Fruit fly (Drosophila melanogaster) whole organism, embryonic: ENCODE results near the gene Cad99C.

Experiments
- CG10543 ChIP-seq: fragments of 200-800 bp; sonication (Bioruptor generic); optimal IDR thresholded peaks from 3 replicates; lab custom pipeline; 2017; ENCODE audit warnings: missing biosample characterization, mild to moderate bottlenecking, missing genetic modification characterization, moderate library complexity
- CG11398 ChIP-seq: fragments of 200-800 bp; sonication (Bioruptor generic); optimal IDR thresholded peaks from 2 replicates; lab custom pipeline; 2016; ENCODE audit warnings: missing biosample characterization, missing genetic modification characterization
- CG12071 ChIP-seq: fragments of 200-800 bp; sonication (Bioruptor generic); optimal IDR thresholded peaks from 3 replicates; lab custom pipeline; 2018; ENCODE audit warnings: missing biosample characterization, mild to moderate bottlenecking, missing genetic modification characterization
- CG12299 ChIP-seq: fragments of 200-800 bp; sonication (Bioruptor generic); optimal IDR thresholded peaks from 2 replicates; lab custom pipeline; 2018; ENCODE audit warnings: missing biosample characterization, mild to moderate bottlenecking, missing genetic modification characterization
- CG12769 ChIP-seq: fragments of 200-800 bp; sonication (Bioruptor generic); optimal IDR thresholded peaks from 2 replicates; lab custom pipeline; 2019; ENCODE audit warnings: missing biosample characterization, mild to moderate bottlenecking, missing genetic modification characterization, moderate library complexity
- CG12942 ChIP-seq: fragments of 200-800 bp; sonication (Bioruptor generic); optimal IDR thresholded peaks from 3 replicates; lab custom pipeline; 2016; ENCODE audit warnings: missing biosample characterization, missing genetic modification characterization
- CG15696 ChIP-seq: fragments of 200-800 bp; sonication (Bioruptor generic); optimal IDR thresholded peaks from 2 replicates; lab custom pipeline; 2019; ENCODE audit warnings: missing biosample characterization, mild to moderate bottlenecking, missing genetic modification characterization, moderate library complexity
- CG17385 ChIP-seq: fragments of 200-800 bp; sonication (Bioruptor generic); optimal IDR thresholded peaks from 3 replicates; lab custom pipeline; 2018; ENCODE audit warnings: missing biosample characterization, mild to moderate bottlenecking, missing genetic modification characterization
- CG2678 ChIP-seq: fragments of 200-800 bp; sonication (Bioruptor generic); optimal IDR thresholded peaks from 3 replicates; lab custom pipeline; 2019; ENCODE audit warnings: missing biosample characterization, mild to moderate bottlenecking, missing genetic modification characterization, moderate library complexity
- CG31224 ChIP-seq: fragments of 200-800 bp; sonication (Bioruptor generic); IDR thresholded peaks from 2 replicates; pipeline ENCODE4 v1.3.6; 2022; ENCODE audit warnings: missing biosample characterization, missing genetic modification characterization
- CG31441 ChIP-seq: fragments of 200-800 bp; sonication (Bioruptor generic); IDR thresholded peaks from 2 replicates; pipeline ENCODE4 v1.3.6; 2022; ENCODE audit warnings: missing biosample characterization, missing genetic modification characterization
- CG34422 ChIP-seq: fragments of 200-800 bp; sonication (Bioruptor generic); IDR thresholded peaks from 3 replicates; pipeline ENCODE4 v1.3.6; 2022; ENCODE audit warnings: missing biosample characterization, missing genetic modification characterization
- CG42726 ChIP-seq: fragments of 200-800 bp; sonication (Bioruptor generic); IDR thresholded peaks from 2 replicates; pipeline ENCODE4 v1.3.6; 2022; ENCODE audit warnings: missing biosample characterization, missing genetic modification characterization; ENCODE audit not compliant: partially characterized antibody
- CG7987 ChIP-seq: fragments of 200-800 bp; sonication (Bioruptor generic); optimal IDR thresholded peaks from 2 replicates; lab custom pipeline; 2018; ENCODE audit warnings: missing biosample characterization, mild to moderate bottlenecking, missing genetic modification characterization, moderate library complexity
- CG8290 ChIP-seq, 3 experiments: fragments of 200-800 bp; sonication (Bioruptor generic); optimal IDR thresholded peaks; 2 replicates each; lab custom pipeline; 2016 to 2019; ENCODE audit warnings: missing biosample characterization in 3 of 3, missing genetic modification characterization in 3 of 3, mild to moderate bottlenecking in 2 of 3, moderate library complexity in 1 of 3
- CG8388 ChIP-seq: fragments of 200-800 bp; sonication (Bioruptor generic); optimal IDR thresholded peaks from 2 replicates; lab custom pipeline; 2019; ENCODE audit warnings: missing biosample characterization, mild to moderate bottlenecking, missing genetic modification characterization, moderate library complexity
- CG9876 ChIP-seq: fragments of 200-800 bp; sonication (Bioruptor generic); optimal IDR thresholded peaks from 2 replicates; lab custom pipeline; 2016; ENCODE audit warnings: missing biosample characterization, missing genetic modification characterization
- CG9932 ChIP-seq: fragments of 200-800 bp; sonication (Bioruptor generic); IDR thresholded peaks from 2 replicates; pipeline ENCODE4 v1.3.6; 2022; ENCODE audit warnings: missing biosample characterization, missing genetic modification characterization
- CrebB ChIP-seq: fragments of 200-800 bp; sonication (Bioruptor generic); optimal IDR thresholded peaks from 3 replicates; lab custom pipeline; 2018; ENCODE audit warnings: missing biosample characterization, mild to moderate bottlenecking, missing genetic modification characterization
- Dll ChIP-seq: fragments of 200-800 bp; sonication (Bioruptor generic); IDR thresholded peaks from 4 replicates; pipeline ENCODE4 v1.3.6; 2022; ENCODE audit warnings: missing biosample characterization, missing genetic modification characterization; ENCODE audit not compliant: partially characterized antibody
- Doc2 ChIP-seq: fragments of 200-800 bp; sonication (Bioruptor generic); IDR thresholded peaks from 2 replicates; pipeline ENCODE4 v1.3.6; 2022; ENCODE audit warnings: missing biosample characterization, missing genetic modification characterization
- Drgx ChIP-seq: fragments of 200-800 bp; sonication (Bioruptor generic); IDR thresholded peaks from 2 replicates; pipeline ENCODE4 v1.3.6; 2022; ENCODE audit warnings: missing biosample characterization, missing genetic modification characterization
- Ets97D ChIP-seq: fragments of 200-800 bp; sonication (Bioruptor generic); optimal IDR thresholded peaks from 3 replicates; lab custom pipeline; 2016; ENCODE audit warnings: missing biosample characterization, missing genetic modification characterization
- Hey ChIP-seq: fragments of 200-800 bp; sonication (Bioruptor generic); optimal IDR thresholded peaks from 3 replicates; lab custom pipeline; 2018; ENCODE audit warnings: missing biosample characterization, mild to moderate bottlenecking, missing genetic modification characterization
- HmgD ChIP-seq: fragments of 200-800 bp; sonication (Bioruptor generic); optimal IDR thresholded peaks from 3 replicates; lab custom pipeline; 2016; ENCODE audit warnings: missing biosample characterization, missing genetic modification characterization
- Hr78 ChIP-seq, 2 experiments: fragments of 200-800 bp in 1 of 2; fragments of >200 bp in 1 of 2; sonication (Bioruptor generic) in 1 of 2; optimal IDR thresholded peaks; 2 replicates each; lab custom pipeline; 2017 to 2019; ENCODE audit warnings: missing biosample characterization in 2 of 2, missing genetic modification characterization in 2 of 2, mild to moderate bottlenecking in 1 of 2, moderate library complexity in 1 of 2
- Mrtf ChIP-seq: fragments of 200-800 bp; sonication (Bioruptor generic); IDR thresholded peaks from 3 replicates; pipeline ENCODE4 v1.3.6; 2022; ENCODE audit warnings: missing biosample characterization, missing genetic modification characterization
- NFAT ChIP-seq: fragments of 200-800 bp; sonication (Bioruptor generic); IDR thresholded peaks from 2 replicates; pipeline ENCODE4 v1.3.6; 2022; ENCODE audit warnings: missing biosample characterization, missing genetic modification characterization
- Rfx ChIP-seq: fragments of 200-800 bp; sonication (Bioruptor generic); IDR thresholded peaks from 2 replicates; pipeline ENCODE4 v1.3.6; 2022; ENCODE audit warnings: missing biosample characterization, missing genetic modification characterization
- Side ChIP-seq: fragments of 200-800 bp; sonication (Bioruptor generic); optimal IDR thresholded peaks from 2 replicates; lab custom pipeline; 2016; ENCODE audit warnings: missing biosample characterization, missing genetic modification characterization
- Stat92E ChIP-seq, 3 experiments: fragments of >200 bp in 2 of 3; fragments of 200-800 bp in 1 of 3; sonication (Bioruptor generic) in 1 of 3; optimal IDR thresholded peaks; 2 replicates each; lab custom pipeline; 2017 to 2019; ENCODE audit warnings: missing biosample characterization in 3 of 3, missing genetic modification characterization in 3 of 3, mild to moderate bottlenecking in 1 of 3, moderate library complexity in 1 of 3
- al ChIP-seq: fragments of 200-800 bp; sonication (Bioruptor generic); IDR thresholded peaks from 2 replicates; pipeline ENCODE4 v1.3.6; 2022; ENCODE audit warnings: missing biosample characterization, missing genetic modification characterization
- cg ChIP-seq: fragments of 200-800 bp; sonication (Bioruptor generic); optimal IDR thresholded peaks from 3 replicates; lab custom pipeline; 2019; ENCODE audit warnings: missing biosample characterization, mild to moderate bottlenecking, missing genetic modification characterization, moderate library complexity
- dmrt99B ChIP-seq: fragments of 200-800 bp; sonication (Bioruptor generic); optimal IDR thresholded peaks from 2 replicates; lab custom pipeline; 2018; ENCODE audit warnings: missing biosample characterization, mild to moderate bottlenecking, missing genetic modification characterization, moderate library complexity
- her ChIP-seq: fragments of 200-800 bp; sonication (Bioruptor generic); optimal IDR thresholded peaks from 2 replicates; lab custom pipeline; 2016; ENCODE audit warnings: missing biosample characterization, missing genetic modification characterization
- kah ChIP-seq: fragments of 200-800 bp; sonication (Bioruptor generic); optimal IDR thresholded peaks from 2 replicates; lab custom pipeline; 2018; ENCODE audit warnings: missing biosample characterization, mild to moderate bottlenecking, missing genetic modification characterization
- mirr ChIP-seq: fragments of 200-800 bp; sonication (Bioruptor generic); optimal IDR thresholded peaks from 3 replicates; lab custom pipeline; 2018; ENCODE audit warnings: missing biosample characterization, mild to moderate bottlenecking, missing genetic modification characterization
- odd ChIP-seq: fragments of 200-800 bp; sonication (Bioruptor generic); optimal IDR thresholded peaks from 2 replicates; lab custom pipeline; 2017; ENCODE audit warnings: missing biosample characterization, mild to moderate bottlenecking, missing genetic modification characterization
- pb ChIP-seq: fragments of 200-800 bp; sonication (Bioruptor generic); optimal IDR thresholded peaks from 3 replicates; lab custom pipeline; 2016; ENCODE audit warnings: missing biosample characterization, missing genetic modification characterization
- ranshi ChIP-seq: fragments of 200-800 bp; sonication (Bioruptor generic); IDR thresholded peaks from 2 replicates; pipeline ENCODE4 v1.3.6; 2022; ENCODE audit warnings: missing biosample characterization, missing genetic modification characterization
- sc ChIP-seq, 3 experiments: fragments of >200 bp in 2 of 3; fragments of 200-800 bp in 1 of 3; sonication (Bioruptor generic) in 1 of 3; optimal IDR thresholded peaks; 2 replicates in 2 of 3; 3 replicates in 1 of 3; lab custom pipeline; 2017; ENCODE audit warnings: mild to moderate bottlenecking in 1 of 3, missing biosample characterization in 1 of 3, missing genetic modification characterization in 1 of 3, missing genetic modification reagents in 1 of 3
- sna ChIP-seq: fragments of 200-800 bp; sonication (Bioruptor generic); IDR thresholded peaks from 2 replicates; pipeline ENCODE4 v1.3.6; 2022; ENCODE audit warnings: missing biosample characterization, missing genetic modification characterization; ENCODE audit not compliant: partially characterized antibody
- stwl ChIP-seq: fragments of 200-800 bp; sonication (Bioruptor generic); optimal IDR thresholded peaks from 3 replicates; lab custom pipeline; 2018; ENCODE audit warnings: missing biosample characterization, mild to moderate bottlenecking, missing genetic modification characterization, moderate library complexity
- tin ChIP-seq: fragments of 200-800 bp; sonication (Bioruptor generic); optimal IDR thresholded peaks from 3 replicates; lab custom pipeline; 2016; ENCODE audit warnings: missing biosample characterization, missing genetic modification characterization
- tll ChIP-seq, 2 experiments: fragments of 200-800 bp in 1 of 2; fragments of >200 bp in 1 of 2; sonication (Bioruptor generic) in 1 of 2; optimal IDR thresholded peaks; 2 replicates each; lab custom pipeline; 2017 to 2019; ENCODE audit warnings: missing biosample characterization in 2 of 2, missing genetic modification characterization in 2 of 2, mild to moderate bottlenecking in 1 of 2, moderate library complexity in 1 of 2
- ttk ChIP-seq: fragments of 200-800 bp; sonication (Bioruptor generic); IDR thresholded peaks from 2 replicates; pipeline ENCODE4 v2.1.2; 2022; ENCODE audit warnings: missing biosample characterization, missing genetic modification characterization
- yki ChIP-seq: fragments of >200 bp; optimal IDR thresholded peaks from 3 replicates; lab custom pipeline; 2018
- z ChIP-seq: fragments of 200-800 bp; sonication (Bioruptor generic); IDR thresholded peaks from 3 replicates; pipeline ENCODE4 v1.3.6; 2022; ENCODE audit warnings: missing biosample characterization, missing genetic modification characterization
- zen ChIP-seq: fragments of 200-800 bp; sonication (Bioruptor generic); optimal IDR thresholded peaks from 3 replicates; lab custom pipeline; 2018; ENCODE audit warnings: missing biosample characterization, mild to moderate bottlenecking, missing genetic modification characterization, moderate library complexity

Cad99C gene

DNA sequence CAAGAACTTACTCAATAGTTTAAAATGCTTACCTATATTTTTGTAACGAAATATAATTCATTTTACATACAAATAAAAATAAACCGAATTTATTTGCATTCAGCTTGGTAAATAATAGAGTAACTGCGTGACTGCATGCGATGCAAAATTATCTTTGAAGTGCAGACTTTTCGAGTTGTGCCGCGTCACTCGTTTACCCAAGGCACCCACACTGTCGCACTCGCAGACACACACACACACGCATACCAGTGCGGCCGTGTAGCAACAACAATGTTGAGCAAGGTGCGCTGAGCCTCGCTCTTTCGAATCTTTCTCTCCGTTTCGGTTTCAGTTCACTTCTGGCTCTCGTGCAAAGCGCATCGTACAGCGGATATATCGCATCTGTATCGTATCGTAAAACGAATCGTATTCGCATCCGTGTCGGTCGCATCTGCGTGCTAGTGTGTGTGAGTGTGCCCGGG lies 35.3 kb downstream of the Cad99C start, which contains the start of gene CG31038 (continued):
- TF ChIP-seq CG12071 (peak; percentile 38), dmrt99B (tag; lab: Kevin White, UChicago) (peak; percentile 40), sc (optimal IDR thresholded peaks at IDR 0.05; lab: Kevin White, UChicago) (no peak), sc (GFP tag; optimal IDR thresholded peaks at IDR 0.05; lab: Kevin White, UChicago) (no peak), CG8388 (GFP tag; lab: Kevin White, UChicago) (no peak), CG12942 (GFP tag; lab: Kevin White, UChicago) (no peak), odd (GFP tag; lab: Kevin White, UChicago) (no peak), CrebB (tag; lab: Kevin White, UChicago) (peak; percentile 40), yki (lab: Kevin White, UChicago) (peak; percentile 67), CG12769 (tag; lab: Kevin White, UChicago) (peak; percentile 37), CG31224 (GFP tag; lab: Robert Waterston, UW) (no peak), HmgD (GFP tag; lab: Kevin White, UChicago) (no peak), al (GFP tag; lab: Robert Waterston, UW) (no peak), CG15696 (tag; lab: Kevin White, UChicago) (no peak), CG9876 (GFP tag; lab: Kevin White, UChicago) (no peak), ranshi (GFP tag; lab: Robert Waterston, UW) (peak; percentile 25; the same call in 1 of the 2 replicates), CG10543 (peak; percentile 34), ttk (GFP tag; lab: Robert Waterston, UW) (no peak), cg (GFP tag; lab: Kevin White, UChicago) (peak; percentile 97), Stat92E (GFP tag; optimal IDR thresholded peaks at IDR 0.05; lab: Kevin White, UChicago) (peak in 1 of 3 experiments; percentile 32), zen (tag; lab: Kevin White, UChicago) (no peak), pb (GFP tag; lab: Kevin White, UChicago) (peak; percentile 8), tll (GFP tag; optimal IDR thresholded peaks at IDR 0.05; lab: Kevin White, UChicago) (peak in 1 of 2 experiments; percentile 25), Dll (0 out of 4 replicates have a peak, but pooled peaks have one; percentile 36), her (GFP tag; lab: Kevin White, UChicago) (peak; percentile 54), CG9932 (GFP tag; lab: Robert Waterston, UW) (no peak), CG11398 (GFP tag; lab: Kevin White, UChicago) (no peak), Rfx (GFP tag; lab: Robert Waterston, UW) (no peak; the same call in 1 of the 2 replicates), CG8290 (GFP tag; optimal IDR thresholded peaks at IDR 0.05; lab: Kevin White, UChicago) (no peak), CG8290 (tag; optimal IDR thresholded peaks at IDR 0.05; lab: Kevin White, UChicago) (no peak), Hr78 (GFP tag; optimal IDR thresholded peaks at IDR 0.05; lab: Kevin White, UChicago) (peak in 1 of 2 experiments; percentile 38), Side (GFP tag; lab: Kevin White, UChicago) (no peak), CG7987 (GFP tag; lab: Kevin White, UChicago) (peak; percentile 34), Drgx (peak; percentile 34; the same call in 1 of the 2 replicates), CG17385 (GFP tag; lab: Kevin White, UChicago) (peak; percentile 14), tin (no peak), Ets97D (GFP tag; lab: Kevin White, UChicago) (no peak), Doc2 (GFP tag; lab: Robert Waterston, UW) (no peak), mirr (GFP tag; lab: Kevin White, UChicago) (peak; percentile 40), z (peak; percentile 80), CG12299 (tag; lab: Kevin White, UChicago) (no peak), CG2678 (tag; lab: Kevin White, UChicago) (peak; percentile 10), sna (GFP tag; lab: Robert Waterston, UW) (0 out of 2 replicates have a peak, but pooled peaks have one; percentile 30), stwl (peak; percentile 13), kah (GFP tag; lab: Kevin White, UChicago) (no peak), NFAT (GFP tag; lab: Robert Waterston, UW) (peak; percentile 40; the same call in 1 of the 2 replicates), CG34422 (peak; percentile 71; the same call in 1 of the 3 replicates), CG31441 (GFP tag; lab: Robert Waterston, UW) (peak; percentile 24), CG42726 (GFP tag; lab: Robert Waterston, UW) (peak; percentile 63; the same call in 1 of the 2 replicates), Hey (tag; lab: Kevin White, UChicago) (no peak), Mrtf (GFP tag; lab: Robert Waterston, UW) (no peak)
